Fruit fly (Drosophila melanogaster) whole organism, prepupa: ENCODE data around the gene Hs2st.

Experiments used
- CG10631 ChIP-seq: fragments of 200-800 bp; sonication (Bioruptor generic); optimal IDR thresholded peaks from 2 replicates; lab custom pipeline; 2016; ENCODE audit warnings: missing biosample characterization, missing genetic modification characterization
- CG11294 ChIP-seq: fragments of 200-800 bp; sonication (Bioruptor generic); IDR thresholded peaks from 2 replicates; pipeline ENCODE4 v1.3.6; 2022; ENCODE audit warnings: missing biosample characterization, missing genetic modification characterization
- CG11762 ChIP-seq: fragments of 200-800 bp; sonication (Bioruptor generic); optimal IDR thresholded peaks from 3 replicates; lab custom pipeline; 2016; ENCODE audit warnings: missing biosample characterization, missing genetic modification characterization; ENCODE audit not compliant: insufficient read depth
- CG11902 ChIP-seq: fragments of 200-800 bp; sonication (Bioruptor generic); optimal IDR thresholded peaks from 3 replicates; lab custom pipeline; 2016; ENCODE audit warnings: missing biosample characterization, missing genetic modification characterization
- CG15336 ChIP-seq: fragments of 200-800 bp; sonication (Bioruptor generic); IDR thresholded peaks from 2 replicates; pipeline ENCODE4 v1.3.6; 2022; ENCODE audit warnings: missing biosample characterization, missing genetic modification characterization
- CG1621 ChIP-seq: fragments of 200-800 bp; sonication (Bioruptor generic); optimal IDR thresholded peaks from 3 replicates; lab custom pipeline; 2018; ENCODE audit warnings: missing biosample characterization, mild to moderate bottlenecking, missing genetic modification characterization
- CG16779 ChIP-seq: fragments of 200-800 bp; sonication (Bioruptor generic); optimal IDR thresholded peaks from 3 replicates; lab custom pipeline; 2017; ENCODE audit warnings: missing biosample characterization, mild to moderate bottlenecking, missing genetic modification characterization
- CG3032 ChIP-seq: fragments of 200-800 bp; optimal IDR thresholded peaks from 2 replicates; lab custom pipeline; 2019; ENCODE audit warnings: missing biosample characterization, mild to moderate bottlenecking, missing genetic modification characterization, moderate library complexity
- CG31627 ChIP-seq: fragments of 200-800 bp; sonication (Bioruptor generic); optimal IDR thresholded peaks from 3 replicates; lab custom pipeline; 2016; ENCODE audit warnings: missing biosample characterization, missing genetic modification characterization
- CG32006 ChIP-seq: fragments of 200-800 bp; sonication (Bioruptor generic); optimal IDR thresholded peaks from 3 replicates; lab custom pipeline; 2017; ENCODE audit warnings: missing biosample characterization, mild to moderate bottlenecking, missing genetic modification characterization
- CG34406 ChIP-seq: fragments of 200-800 bp; sonication (Bioruptor generic); optimal IDR thresholded peaks from 3 replicates; lab custom pipeline; 2016; ENCODE audit warnings: missing biosample characterization, missing genetic modification characterization
- CG3919 ChIP-seq: fragments of 200-800 bp; sonication (Bioruptor generic); optimal IDR thresholded peaks from 3 replicates; lab custom pipeline; 2016; ENCODE audit warnings: missing biosample characterization, missing genetic modification characterization
- CG6163 ChIP-seq: fragments of 200-800 bp; sonication (Bioruptor generic); IDR thresholded peaks from 3 replicates; pipeline ENCODE4 v1.3.6; 2022; ENCODE audit warnings: missing biosample characterization, missing genetic modification characterization
- CG6792 ChIP-seq: fragments of 200-800 bp; sonication (Bioruptor generic); optimal IDR thresholded peaks from 3 replicates; lab custom pipeline; 2016; ENCODE audit warnings: missing biosample characterization, missing genetic modification characterization
- CG6808 ChIP-seq: fragments of 200-800 bp; sonication (Bioruptor generic); optimal IDR thresholded peaks from 3 replicates; lab custom pipeline; 2017; ENCODE audit warnings: missing biosample characterization, missing genetic modification characterization, mild to moderate bottlenecking, moderate library complexity, missing genetic modification reagents
- CG6854 ChIP-seq: fragments of 200-800 bp; sonication (Bioruptor generic); optimal IDR thresholded peaks from 2 replicates; lab custom pipeline; 2017; ENCODE audit warnings: missing biosample characterization, mild to moderate bottlenecking, missing genetic modification characterization
- CG7368 ChIP-seq: fragments of 200-800 bp; sonication (Bioruptor generic); optimal IDR thresholded peaks from 3 replicates; lab custom pipeline; 2016; ENCODE audit warnings: missing biosample characterization, missing genetic modification characterization
- CG8119 ChIP-seq: fragments of 200-800 bp; sonication (Bioruptor generic); IDR thresholded peaks from 3 replicates; pipeline ENCODE4 v1.3.6; 2022; ENCODE audit warnings: missing biosample characterization, missing genetic modification characterization
- CG9139 ChIP-seq: fragments of 200-800 bp; sonication (Bioruptor generic); optimal IDR thresholded peaks from 3 replicates; lab custom pipeline; 2017; ENCODE audit warnings: missing biosample characterization, mild to moderate bottlenecking, missing genetic modification characterization
- Eip75B ChIP-seq: fragments of 200-800 bp; sonication (Bioruptor generic); optimal IDR thresholded peaks from 3 replicates; lab custom pipeline; 2016; ENCODE audit warnings: missing biosample characterization, missing genetic modification characterization
- Eip93F ChIP-seq: fragments of 200-800 bp; sonication (Bioruptor generic); optimal IDR thresholded peaks from 2 replicates; lab custom pipeline; 2016; ENCODE audit warnings: missing biosample characterization, mild to moderate bottlenecking, missing genetic modification characterization
- Ets21C ChIP-seq: fragments of 200-800 bp; sonication (Bioruptor generic); optimal IDR thresholded peaks from 3 replicates; lab custom pipeline; 2016; ENCODE audit warnings: missing biosample characterization, missing genetic modification characterization
- Ets96B ChIP-seq: fragments of 200-800 bp; optimal IDR thresholded peaks from 2 replicates; lab custom pipeline; 2019; ENCODE audit warnings: missing biosample characterization, mild to moderate bottlenecking, missing genetic modification characterization, moderate library complexity
- Gug ChIP-seq: fragments of 200-800 bp; sonication (Bioruptor generic); IDR thresholded peaks from 2 replicates; pipeline ENCODE4 v1.3.6; 2022; ENCODE audit warnings: missing biosample characterization, missing genetic modification characterization
- Hr38 ChIP-seq: sonication (Bioruptor generic); optimal IDR thresholded peaks from 2 replicates; lab custom pipeline; 2016; ENCODE audit warnings: missing biosample characterization, missing genetic modification characterization
- Hr39 ChIP-seq: fragments of 200-800 bp; sonication (Bioruptor generic); optimal IDR thresholded peaks from 2 replicates; lab custom pipeline; 2016; ENCODE audit warnings: missing biosample characterization, missing genetic modification characterization
- Hr4 ChIP-seq: fragments of 200-800 bp; sonication (Bioruptor generic); optimal IDR thresholded peaks from 3 replicates; lab custom pipeline; 2016; ENCODE audit warnings: missing biosample characterization, missing genetic modification characterization
- Lpt ChIP-seq: fragments of 200-800 bp; sonication (Bioruptor generic); optimal IDR thresholded peaks from 3 replicates; lab custom pipeline; 2016; ENCODE audit warnings: missing biosample characterization, missing genetic modification characterization
- Met ChIP-seq: fragments of 200-800 bp; sonication (Bioruptor generic); optimal IDR thresholded peaks from 3 replicates; lab custom pipeline; 2016; ENCODE audit warnings: missing biosample characterization, missing genetic modification characterization
- Smox ChIP-seq: fragments of 200-800 bp; sonication (Bioruptor generic); optimal IDR thresholded peaks from 3 replicates; lab custom pipeline; 2016; ENCODE audit warnings: missing biosample characterization, missing genetic modification characterization
- Sox102F ChIP-seq: fragments of 200-800 bp; sonication (Bioruptor generic); optimal IDR thresholded peaks from 2 replicates; lab custom pipeline; 2016; ENCODE audit warnings: missing biosample characterization, mild to moderate bottlenecking, missing genetic modification characterization
- Sox14 ChIP-seq: fragments of 200-800 bp; sonication (Bioruptor generic); optimal IDR thresholded peaks from 3 replicates; lab custom pipeline; 2016; ENCODE audit warnings: missing biosample characterization, missing genetic modification characterization
- Sox15 ChIP-seq: fragments of 200-800 bp; sonication (Bioruptor generic); optimal IDR thresholded peaks from 3 replicates; lab custom pipeline; 2016; ENCODE audit warnings: missing biosample characterization, missing genetic modification characterization
- achi ChIP-seq: fragments of 200-800 bp; sonication (Bioruptor generic); optimal IDR thresholded peaks from 3 replicates; lab custom pipeline; 2016; ENCODE audit warnings: missing biosample characterization, missing genetic modification characterization
- acj6 ChIP-seq: fragments of 200-800 bp; sonication (Bioruptor generic); optimal IDR thresholded peaks from 3 replicates; lab custom pipeline; 2016; ENCODE audit warnings: missing biosample characterization, missing genetic modification characterization
- cyc ChIP-seq: fragments of 200-800 bp; sonication (Bioruptor generic); optimal IDR thresholded peaks from 3 replicates; lab custom pipeline; 2016; ENCODE audit warnings: missing biosample characterization, missing genetic modification characterization
- dac ChIP-seq: fragments of 200-800 bp; sonication (Bioruptor generic); optimal IDR thresholded peaks from 2 replicates; lab custom pipeline; 2017; ENCODE audit warnings: missing biosample characterization, mild to moderate bottlenecking, missing genetic modification characterization
- dsx ChIP-seq: fragments of 200-800 bp; optimal IDR thresholded peaks from 3 replicates; lab custom pipeline; 2019; ENCODE audit warnings: missing biosample characterization, mild to moderate bottlenecking, missing genetic modification characterization, moderate library complexity; ENCODE audit not compliant: poor library complexity, severe bottlenecking
- eg ChIP-seq: fragments of 200-800 bp; sonication (Bioruptor generic); IDR thresholded peaks from 3 replicates; pipeline ENCODE4 v1.3.6; 2022; ENCODE audit warnings: missing biosample characterization, missing genetic modification characterization
- esn ChIP-seq: fragments of 200-800 bp; sonication (Bioruptor generic); optimal IDR thresholded peaks from 2 replicates; lab custom pipeline; 2016; ENCODE audit warnings: missing biosample characterization, mild to moderate bottlenecking, missing genetic modification characterization, moderate library complexity
- fd59A ChIP-seq: fragments of 200-800 bp; sonication (Bioruptor generic); optimal IDR thresholded peaks from 2 replicates; lab custom pipeline; 2017; ENCODE audit warnings: missing biosample characterization, mild to moderate bottlenecking, missing genetic modification characterization, missing genetic modification reagents
- fd85E ChIP-seq: fragments of 200-800 bp; sonication (Bioruptor generic); optimal IDR thresholded peaks from 3 replicates; lab custom pipeline; 2016; ENCODE audit warnings: missing biosample characterization, missing genetic modification characterization
- fkh ChIP-seq: fragments of 200-800 bp; sonication (Bioruptor generic); optimal IDR thresholded peaks from 3 replicates; lab custom pipeline; 2017; ENCODE audit warnings: missing biosample characterization, mild to moderate bottlenecking, missing genetic modification characterization, moderate library complexity
- net ChIP-seq: fragments of 200-800 bp; sonication (Bioruptor generic); optimal IDR thresholded peaks from 3 replicates; lab custom pipeline; 2016; ENCODE audit warnings: missing biosample characterization, missing genetic modification characterization
- pdm3 ChIP-seq: fragments of 200-800 bp; sonication (Bioruptor generic); optimal IDR thresholded peaks from 3 replicates; lab custom pipeline; 2016; ENCODE audit warnings: missing biosample characterization, missing genetic modification characterization
- salr ChIP-seq, 2 experiments: fragments of 200-800 bp; sonication (Bioruptor generic); optimal IDR thresholded peaks; 3 replicates each; lab custom pipeline; 2016 to 2018; ENCODE audit warnings: missing biosample characterization in 2 of 2, missing genetic modification characterization in 2 of 2, mild to moderate bottlenecking in 1 of 2
- spab ChIP-seq: fragments of 200-800 bp; sonication (Bioruptor generic); optimal IDR thresholded peaks from 2 replicates; lab custom pipeline; 2017; ENCODE audit warnings: missing biosample characterization, mild to moderate bottlenecking, missing genetic modification characterization, missing genetic modification reagents
- ss ChIP-seq, 2 experiments: fragments of 200-800 bp; sonication (Bioruptor generic); optimal IDR thresholded peaks; 2 replicates in 1 of 2; 3 replicates in 1 of 2; lab custom pipeline; 2017 to 2018; ENCODE audit warnings: mild to moderate bottlenecking in 2 of 2, missing biosample characterization in 2 of 2, missing genetic modification characterization in 2 of 2, moderate library complexity in 1 of 2
- svp ChIP-seq: fragments of 200-800 bp; sonication (Bioruptor generic); peaks from one replicate; lab custom pipeline; 2016; ENCODE audit warnings: missing biosample characterization, missing genetic modification characterization
- topi ChIP-seq: fragments of 200-800 bp; sonication (Bioruptor generic); optimal IDR thresholded peaks from 3 replicates; lab custom pipeline; 2016; ENCODE audit warnings: missing biosample characterization, missing genetic modification characterization
- vri ChIP-seq: fragments of 200-800 bp; sonication (Bioruptor generic); optimal IDR thresholded peaks from 3 replicates; lab custom pipeline; 2016; ENCODE audit warnings: missing biosample characterization, mild to moderate bottlenecking, missing genetic modification characterization

Hs2st gene

dm6 chr2L:19423467-19424122 is 21.0 kb downstream of the Hs2st start, which contains the start of the genes Alp12 and CG13085:
TSS of gene Alp12 (plus strand) at chr2L:19424050.
TSS of gene CG13085 (plus strand) at chr2L:19424050.
- TF ChIP-seq CG32006 (GFP tag; lab: Kevin White, UChicago) (peak; percentile 99), pdm3 (GFP tag; lab: Kevin White, UChicago) (peak; percentile 96), CG8119 (GFP tag; lab: Robert Waterston, UW) (peak; percentile 99), CG10631 (GFP tag; lab: Kevin White, UChicago) (peak; percentile 98), CG11294 (peak; percentile 97), achi (GFP tag; lab: Kevin White, UChicago) (peak; percentile 96), Eip75B (GFP tag; lab: Kevin White, UChicago) (peak; percentile 96), eg (GFP tag; lab: Robert Waterston, UW) (peak; percentile 95), Sox14 (GFP tag; lab: Kevin White, UChicago) (peak; percentile 96), CG11762 (GFP tag; lab: Kevin White, UChicago) (peak; percentile 92), dac (peak; percentile 94), salr (GFP tag; optimal IDR thresholded peaks at IDR 0.05; lab: Kevin White, UChicago) (peak; percentile 76 to 99), CG6792 (GFP tag; lab: Kevin White, UChicago) (peak; percentile 95), CG7368 (GFP tag; lab: Kevin White, UChicago) (peak; percentile 93), fkh (GFP tag; lab: Kevin White, UChicago) (peak; percentile 95), svp (peak; percentile 95), topi (GFP tag; lab: Kevin White, UChicago) (peak; percentile 95), Hr39 (peak; percentile 91), CG3032 (tag; lab: Kevin White, UChicago) (peak; percentile 93), CG6854 (GFP tag; lab: Kevin White, UChicago) (peak; percentile 90), acj6 (GFP tag; lab: Kevin White, UChicago) (peak; percentile 96), Ets21C (peak; percentile 86), CG11902 (GFP tag; lab: Kevin White, UChicago) (peak; percentile 84), CG15336 (GFP tag; lab: Robert Waterston, UW) (peak; percentile 99), CG6808 (GFP tag; lab: Kevin White, UChicago) (peak; percentile 94), CG1621 (tag; lab: Kevin White, UChicago) (peak; percentile 89), cyc (GFP tag; lab: Kevin White, UChicago) (peak; percentile 89), ss (GFP tag; optimal IDR thresholded peaks at IDR 0.05; lab: Kevin White, UChicago) (peak; percentile 89 to 90), Sox15 (GFP tag; lab: Kevin White, UChicago) (peak; percentile 91), spab (GFP tag; lab: Kevin White, UChicago) (peak; percentile 93), fd85E (GFP tag; lab: Kevin White, UChicago) (peak; percentile 73), CG9139 (peak; percentile 77), esn (GFP tag; lab: Kevin White, UChicago) (peak; percentile 97), Lpt (GFP tag; lab: Kevin White, UChicago) (peak; percentile 99), Hr38 (peak; percentile 8), dsx (peak; percentile 91), net (GFP tag; lab: Kevin White, UChicago) (peak; percentile 97), Smox (peak; percentile 94), Sox102F (GFP tag; lab: Kevin White, UChicago) (peak; percentile 92), Ets96B (tag; lab: Kevin White, UChicago) (peak; percentile 88), Gug (GFP tag; lab: Robert Waterston, UW) (peak; percentile 97), CG34406 (peak; percentile 95), Hr4 (GFP tag; lab: Kevin White, UChicago) (peak; percentile 98), vri (GFP tag; lab: Kevin White, UChicago) (peak; percentile 89), CG6163 (peak; percentile 95), CG3919 (peak; percentile 96), CG16779 (tag; lab: Kevin White, UChicago) (peak; percentile 95), CG31627 (peak; percentile 93), fd59A (GFP tag; lab: Kevin White, UChicago) (peak; percentile 92), Met (GFP tag; lab: Kevin White, UChicago) (peak; percentile 94), Eip93F (GFP tag; lab: Kevin White, UChicago) (peak; percentile 83)
